Fruit fly (Drosophila melanogaster) whole organism, embryonic: Measurements from ENCODE around the gene Dic4.

Source experiments
- Asciz ChIP-seq: fragments of 200-800 bp; sonication (Bioruptor generic); optimal IDR thresholded peaks from 2 replicates; lab custom pipeline; 2017; ENCODE audit warnings: missing biosample characterization, mild to moderate bottlenecking, missing genetic modification characterization, missing genetic modification reagents
- BEAF-32 ChIP-seq: fragments of 200-800 bp; sonication (Bioruptor generic); optimal IDR thresholded peaks from 3 replicates; lab custom pipeline; 2017; ENCODE audit warnings: missing biosample characterization, missing genetic modification characterization, mild to moderate bottlenecking, moderate library complexity, missing genetic modification reagents
- CG10979 ChIP-seq: fragments of 200-800 bp; sonication (Bioruptor generic); optimal IDR thresholded peaks from 2 replicates; lab custom pipeline; 2018; ENCODE audit warnings: missing biosample characterization, mild to moderate bottlenecking, missing genetic modification characterization, moderate library complexity
- CG14667 ChIP-seq: fragments of 200-800 bp; sonication (Bioruptor generic); IDR thresholded peaks from 2 replicates; pipeline ENCODE4 v1.3.6; 2022; ENCODE audit warnings: missing biosample characterization, missing genetic modification characterization
- CG15073 ChIP-seq: fragments of 200-800 bp; sonication (Bioruptor generic); optimal IDR thresholded peaks from 2 replicates; lab custom pipeline; 2016; ENCODE audit warnings: missing biosample characterization, missing genetic modification characterization
- CG1602 ChIP-seq: fragments of 200-800 bp; sonication (Bioruptor generic); optimal IDR thresholded peaks from 3 replicates; lab custom pipeline; 2016; ENCODE audit warnings: missing biosample characterization, missing genetic modification characterization
- CG17328 ChIP-seq: fragments of 200-800 bp; sonication (Bioruptor generic); IDR thresholded peaks from 2 replicates; pipeline ENCODE4 v1.3.6; 2022; ENCODE audit warnings: missing biosample characterization, missing genetic modification characterization
- CG17568 ChIP-seq: fragments of 200-800 bp; sonication (Bioruptor generic); optimal IDR thresholded peaks from 2 replicates; lab custom pipeline; 2018; ENCODE audit warnings: missing biosample characterization, mild to moderate bottlenecking, missing genetic modification characterization, moderate library complexity
- CG17912 ChIP-seq: fragments of 200-800 bp; sonication (Bioruptor generic); optimal IDR thresholded peaks from 2 replicates; lab custom pipeline; 2018; ENCODE audit warnings: missing biosample characterization, mild to moderate bottlenecking, missing genetic modification characterization
- CG31441 ChIP-seq: fragments of 200-800 bp; sonication (Bioruptor generic); IDR thresholded peaks from 2 replicates; pipeline ENCODE4 v1.3.6; 2022; ENCODE audit warnings: missing biosample characterization, missing genetic modification characterization
- CG34224 ChIP-seq: fragments of 200-800 bp; sonication (Bioruptor generic); IDR thresholded peaks from 3 replicates; pipeline ENCODE4 v1.3.6; 2022; ENCODE audit warnings: missing biosample characterization, missing genetic modification characterization; ENCODE audit not compliant: partially characterized antibody
- CG7357 ChIP-seq: fragments of 200-800 bp; sonication (Bioruptor generic); IDR thresholded peaks from 3 replicates; pipeline ENCODE4 v1.3.6; 2022; ENCODE audit warnings: missing biosample characterization, missing genetic modification characterization
- Dip3 ChIP-seq: fragments of 200-800 bp; sonication (Bioruptor generic); optimal IDR thresholded peaks from 3 replicates; lab custom pipeline; 2016; ENCODE audit warnings: missing biosample characterization, missing genetic modification characterization
- E2f2 ChIP-seq: fragments of 200-800 bp; sonication (Bioruptor generic); IDR thresholded peaks from 2 replicates; pipeline ENCODE4 v1.3.6; 2022; ENCODE audit warnings: missing biosample characterization, missing genetic modification characterization
- Ets65A ChIP-seq: fragments of 200-800 bp; sonication (Bioruptor generic); peaks from one replicate; lab custom pipeline; 2016; ENCODE audit warnings: missing biosample characterization, missing genetic modification characterization
- HHEX ChIP-seq: fragments of 200-800 bp; sonication (Bioruptor generic); optimal IDR thresholded peaks from 3 replicates; lab custom pipeline; 2017; ENCODE audit warnings: missing biosample characterization, mild to moderate bottlenecking, missing genetic modification characterization, missing genetic modification reagents
- HLH54F ChIP-seq: fragments of 200-800 bp; sonication (Bioruptor generic); optimal IDR thresholded peaks from 3 replicates; lab custom pipeline; 2016; ENCODE audit warnings: missing biosample characterization, missing genetic modification characterization
- Hand ChIP-seq: fragments of 200-800 bp; sonication (Bioruptor generic); optimal IDR thresholded peaks from 2 replicates; lab custom pipeline; 2017; ENCODE audit warnings: mild to moderate bottlenecking, missing biosample characterization, missing genetic modification reagents, missing genetic modification characterization
- Hey ChIP-seq: fragments of 200-800 bp; sonication (Bioruptor generic); optimal IDR thresholded peaks from 3 replicates; lab custom pipeline; 2018; ENCODE audit warnings: missing biosample characterization, mild to moderate bottlenecking, missing genetic modification characterization
- HmgD ChIP-seq: fragments of 200-800 bp; sonication (Bioruptor generic); optimal IDR thresholded peaks from 3 replicates; lab custom pipeline; 2016; ENCODE audit warnings: missing biosample characterization, missing genetic modification characterization
- Hmx ChIP-seq: fragments of 200-800 bp; sonication (Bioruptor generic); optimal IDR thresholded peaks from 2 replicates; lab custom pipeline; 2016; ENCODE audit warnings: missing biosample characterization, missing genetic modification characterization
- Kr ChIP-seq: fragments of 200-800 bp; sonication (Bioruptor generic); optimal IDR thresholded peaks from 2 replicates; lab custom pipeline; 2017; ENCODE audit warnings: missing biosample characterization, mild to moderate bottlenecking, missing genetic modification characterization
- Mad ChIP-seq: fragments of 200-800 bp; sonication (Bioruptor generic); optimal IDR thresholded peaks from 2 replicates; lab custom pipeline; 2016; ENCODE audit warnings: missing biosample characterization, missing genetic modification characterization
- Mes4 ChIP-seq: fragments of 200-800 bp; sonication (Bioruptor generic); optimal IDR thresholded peaks from 2 replicates; lab custom pipeline; 2016; ENCODE audit warnings: missing biosample characterization, missing genetic modification characterization
- NfI ChIP-seq: fragments of 200-800 bp; sonication (Bioruptor generic); optimal IDR thresholded peaks from 3 replicates; lab custom pipeline; 2018; ENCODE audit warnings: missing biosample characterization, mild to moderate bottlenecking, missing genetic modification characterization, moderate library complexity
- Rfx ChIP-seq: fragments of 200-800 bp; sonication (Bioruptor generic); IDR thresholded peaks from 2 replicates; pipeline ENCODE4 v1.3.6; 2022; ENCODE audit warnings: missing biosample characterization, missing genetic modification characterization
- Scr ChIP-seq: fragments of 200-800 bp; sonication (Bioruptor generic); IDR thresholded peaks from 2 replicates; pipeline ENCODE4 v1.3.6; 2022; ENCODE audit warnings: missing biosample characterization, missing genetic modification characterization; ENCODE audit not compliant: partially characterized antibody
- Side ChIP-seq: fragments of 200-800 bp; sonication (Bioruptor generic); optimal IDR thresholded peaks from 2 replicates; lab custom pipeline; 2016; ENCODE audit warnings: missing biosample characterization, missing genetic modification characterization
- Ssrp ChIP-seq: fragments of 200-800 bp; sonication (Bioruptor generic); optimal IDR thresholded peaks from 2 replicates; lab custom pipeline; 2018; ENCODE audit warnings: missing biosample characterization, mild to moderate bottlenecking, missing genetic modification characterization, moderate library complexity
- Stat92E ChIP-seq, 3 experiments: fragments of >200 bp in 2 of 3; fragments of 200-800 bp in 1 of 3; sonication (Bioruptor generic) in 1 of 3; optimal IDR thresholded peaks; 2 replicates each; lab custom pipeline; 2017 to 2019; ENCODE audit warnings: missing biosample characterization in 3 of 3, missing genetic modification characterization in 3 of 3, mild to moderate bottlenecking in 1 of 3, moderate library complexity in 1 of 3
- Taf1 ChIP-seq: fragments of 200-800 bp; sonication (Bioruptor generic); IDR thresholded peaks from 2 replicates; pipeline ENCODE4 v1.3.6; 2022; ENCODE audit warnings: missing biosample characterization, missing genetic modification characterization
- Xbp1 ChIP-seq: fragments of 200-800 bp; sonication (Bioruptor generic); optimal IDR thresholded peaks from 3 replicates; lab custom pipeline; 2016; ENCODE audit warnings: missing biosample characterization, mild to moderate bottlenecking, missing genetic modification characterization
- abd-A ChIP-seq: fragments of 200-800 bp; sonication (Bioruptor generic); optimal IDR thresholded peaks from 3 replicates; lab custom pipeline; 2019; ENCODE audit warnings: missing biosample characterization, mild to moderate bottlenecking, missing genetic modification characterization, moderate library complexity
- ash1 ChIP-seq: fragments of 200-800 bp; sonication (Bioruptor generic); optimal IDR thresholded peaks from 2 replicates; lab custom pipeline; 2018; ENCODE audit warnings: missing biosample characterization, mild to moderate bottlenecking, missing genetic modification characterization
- bcd ChIP-seq: fragments of 200-800 bp; sonication (Bioruptor generic); optimal IDR thresholded peaks from 2 replicates; lab custom pipeline; 2017; ENCODE audit warnings: missing biosample characterization, mild to moderate bottlenecking, missing genetic modification characterization
- chinmo ChIP-seq: fragments of 200-800 bp; sonication (Bioruptor generic); IDR thresholded peaks from 4 replicates; pipeline ENCODE4 v1.3.6; 2022; ENCODE audit warnings: missing biosample characterization, missing genetic modification characterization; ENCODE audit not compliant: partially characterized antibody
- da ChIP-seq: fragments of 200-800 bp; sonication (Bioruptor generic); optimal IDR thresholded peaks from 2 replicates; lab custom pipeline; 2016; ENCODE audit warnings: missing biosample characterization, missing genetic modification characterization
- dati ChIP-seq: fragments of 200-800 bp; sonication (Bioruptor generic); IDR thresholded peaks from 2 replicates; pipeline ENCODE4 v1.3.6; 2022; ENCODE audit warnings: missing biosample characterization, missing genetic modification characterization
- emc ChIP-seq: fragments of 200-800 bp; sonication (Bioruptor generic); optimal IDR thresholded peaks from 2 replicates; lab custom pipeline; 2016; ENCODE audit warnings: missing biosample characterization, missing genetic modification characterization
- fu2 ChIP-seq: fragments of 200-800 bp; sonication (Bioruptor generic); optimal IDR thresholded peaks from 2 replicates; lab custom pipeline; 2016; ENCODE audit warnings: missing biosample characterization, missing genetic modification characterization
- knrl ChIP-seq: fragments of 200-800 bp; sonication (Bioruptor generic); IDR thresholded peaks from 3 replicates; pipeline ENCODE4 v1.3.6; 2022; ENCODE audit warnings: missing biosample characterization, missing genetic modification characterization; ENCODE audit not compliant: partially characterized antibody
- mam ChIP-seq: fragments of 200-800 bp; sonication (Bioruptor generic); optimal IDR thresholded peaks from 3 replicates; lab custom pipeline; 2016; ENCODE audit warnings: missing biosample characterization, missing genetic modification characterization
- org-1 ChIP-seq: fragments of 200-800 bp; sonication (Bioruptor generic); optimal IDR thresholded peaks from 2 replicates; lab custom pipeline; 2017; ENCODE audit warnings: missing biosample characterization, missing genetic modification characterization
- pho ChIP-seq: fragments of 200-800 bp; sonication (Bioruptor generic); optimal IDR thresholded peaks from 2 replicates; lab custom pipeline; 2016; ENCODE audit warnings: missing biosample characterization, missing genetic modification characterization
- tgo ChIP-seq: fragments of 200-800 bp; sonication (Bioruptor generic); IDR thresholded peaks from 3 replicates; pipeline ENCODE4 v1.3.6; 2022; ENCODE audit warnings: missing biosample characterization, missing genetic modification characterization
- tna ChIP-seq: fragments of 200-800 bp; sonication (Bioruptor generic); IDR thresholded peaks from 2 replicates; pipeline ENCODE4 v1.3.6; 2022; ENCODE audit warnings: missing biosample characterization, missing genetic modification characterization; ENCODE audit not compliant: partially characterized antibody
- toy ChIP-seq: fragments of 200-800 bp; sonication (Bioruptor generic); IDR thresholded peaks from 2 replicates; pipeline ENCODE4 v1.3.6; 2022; ENCODE audit warnings: missing biosample characterization, missing genetic modification characterization
- usp ChIP-seq: fragments of >200 bp; optimal IDR thresholded peaks from 2 replicates; lab custom pipeline; 2017; ENCODE audit warnings: missing biosample characterization, missing genetic modification characterization
- wek ChIP-seq: fragments of 200-800 bp; sonication (Bioruptor generic); optimal IDR thresholded peaks from 3 replicates; lab custom pipeline; 2018; ENCODE audit warnings: missing biosample characterization, mild to moderate bottlenecking, missing genetic modification characterization, moderate library complexity
- wor ChIP-seq: fragments of 200-800 bp; sonication (Bioruptor generic); IDR thresholded peaks from 2 replicates; pipeline ENCODE4 v1.3.6; 2022; ENCODE audit warnings: missing biosample characterization, missing genetic modification characterization
- zen2 ChIP-seq: fragments of 200-800 bp; sonication (Bioruptor generic); IDR thresholded peaks from 3 replicates; pipeline ENCODE4 v1.3.6; 2022; ENCODE audit warnings: missing biosample characterization, missing genetic modification characterization; ENCODE audit not compliant: partially characterized antibody

Dic4 gene

dm6 chr3L:18672203-18672602 is 26.0 kb downstream of the Dic4 start (continued):
- TF ChIP-seq emc: no peak
- peak; percentile 63 for TF ChIP-seq Rfx (GFP tag; lab: Robert Waterston, UW)
- TF ChIP-seq CG17912 (GFP tag; lab: Kevin White, UChicago): no peak
- 0 out of 3 replicates have a peak, but pooled peaks have one; percentile 17 for TF ChIP-seq knrl
- TF ChIP-seq tna: peak; percentile 19; the same call in 1 of the 2 replicates
- no peak for TF ChIP-seq abd-A (tag; lab: Kevin White, UChicago)
- no peak for TF ChIP-seq zen2 (GFP tag; lab: Robert Waterston, UW)
- TF ChIP-seq CG15073 (GFP tag; lab: Kevin White, UChicago): no peak
- no peak for TF ChIP-seq chinmo (GFP tag; lab: Robert Waterston, UW)
- no peak for TF ChIP-seq Dip3
- 0 out of 2 replicates have a peak, but pooled peaks have one; percentile 33 for TF ChIP-seq CG17328 (GFP tag; lab: Robert Waterston, UW)
- TF ChIP-seq CG1602 (GFP tag; lab: Kevin White, UChicago): no peak
- no peak for TF ChIP-seq Hey (tag; lab: Kevin White, UChicago)
- no peak for TF ChIP-seq Asciz
- no peak for TF ChIP-seq Hmx (GFP tag; lab: Kevin White, UChicago)
- TF ChIP-seq Mad (GFP tag; lab: Kevin White, UChicago): no peak
- TF ChIP-seq org-1: no peak
- peak; percentile 32 for TF ChIP-seq mam
- peak; percentile 31 for TF ChIP-seq HLH54F (GFP tag; lab: Kevin White, UChicago)
- TF ChIP-seq usp: no peak
- no peak for TF ChIP-seq wor (GFP tag; lab: Robert Waterston, UW)
- TF ChIP-seq Mes4: no peak
- no peak for TF ChIP-seq CG17568 (GFP tag; lab: Kevin White, UChicago)
- TF ChIP-seq CG34224 (GFP tag; lab: Robert Waterston, UW): no peak
- TF ChIP-seq tgo (GFP tag; lab: Robert Waterston, UW): no peak
- no peak for TF ChIP-seq Hand (GFP tag; lab: Kevin White, UChicago)
- TF ChIP-seq dati (GFP tag; lab: Robert Waterston, UW): no peak
- TF ChIP-seq CG14667: no peak
- no peak for TF ChIP-seq BEAF-32 (GFP tag; lab: Kevin White, UChicago)
- TF ChIP-seq E2f2: peak; percentile 47; the same call in 1 of the 2 replicates
- no peak for TF ChIP-seq fu2
- TF ChIP-seq pho (GFP tag; lab: Kevin White, UChicago): peak; percentile 14
- TF ChIP-seq CG7357 (GFP tag; lab: Robert Waterston, UW): no peak
- peak; percentile 19 for TF ChIP-seq Xbp1 (GFP tag; lab: Kevin White, UChicago)
- no peak for TF ChIP-seq bcd (GFP tag; lab: Kevin White, UChicago)
- no peak for TF ChIP-seq ash1 (GFP tag; lab: Kevin White, UChicago)
- TF ChIP-seq Ets65A (GFP tag; lab: Kevin White, UChicago): no peak
- TF ChIP-seq toy (GFP tag; lab: Robert Waterston, UW): no peak
- TF ChIP-seq Kr (GFP tag; lab: Kevin White, UChicago): peak; percentile 48
- no peak for TF ChIP-seq Side
- no peak for TF ChIP-seq Ssrp (tag; lab: Kevin White, UChicago)
- TF ChIP-seq da (GFP tag; lab: Kevin White, UChicago): no peak
- TF ChIP-seq Stat92E (GFP tag; optimal IDR thresholded peaks at IDR 0.05; lab: Kevin White, UChicago): no peak
- no peak for TF ChIP-seq HHEX (GFP tag; lab: Kevin White, UChicago)
- no peak for TF ChIP-seq Taf1 (GFP tag; lab: Robert Waterston, UW)
- peak; percentile 14 for TF ChIP-seq NfI (GFP tag; lab: Kevin White, UChicago)
- TF ChIP-seq HmgD: no peak
- TF ChIP-seq CG10979: no peak
- no peak for TF ChIP-seq wek
- TF ChIP-seq CG31441 (GFP tag; lab: Robert Waterston, UW): no peak
- peak; percentile 24; the same call in 1 of the 2 replicates for TF ChIP-seq Scr (GFP tag; lab: Robert Waterston, UW)
